Worm (Caenorhabditis elegans): ENCODE results near the gene srw-29.

srw-29 gene

ce11 chrV:16407663-16408062 is 16.7 kb downstream of the srw-29 start, which contains the start of gene F26D2.3:
TSS of gene F26D2.3 (plus strand) at chrV:16407963.
- TF ChIP-seq F13C5.2 (tag; optimal IDR thresholded peaks at IDR 0.05), result no peak
- no peak for TF ChIP-seq hmg-4 (GFP tag; optimal IDR thresholded peaks at IDR 0.05)
- no peak for TF ChIP-seq ama-1 (optimal IDR thresholded peaks at IDR 0.05)
- no peak for TF ChIP-seq scrt-1 (GFP tag; IDR thresholded peaks at IDR 0.05)
- TF ChIP-seq B0310.2 (tag; optimal IDR thresholded peaks at IDR 0.05), result no peak

- TF ChIP-seq ets-7 (tag; optimal IDR thresholded peaks at IDR 0.05) (no peak), hmg-4 (GFP tag; optimal IDR thresholded peaks at IDR 0.05) (no peak), sea-1 (GFP tag; conservative IDR thresholded peaks at IDR 0.05) (no peak), tra-4 (tag; optimal IDR thresholded peaks at IDR 0.05) (no peak), scrt-1 (GFP tag; IDR thresholded peaks at IDR 0.05) (no peak), tbx-11 (GFP tag; IDR thresholded peaks at IDR 0.05) (no peak), F13C5.2 (tag; optimal IDR thresholded peaks at IDR 0.05) (no peak), flt-1 (GFP tag; IDR thresholded peaks at IDR 0.05) (no peak), ceh-13 (GFP tag; optimal IDR thresholded peaks at IDR 0.05) (no peak), ama-1 (optimal IDR thresholded peaks at IDR 0.05) (no peak), hnd-1 (tag; optimal IDR thresholded peaks at IDR 0.05) (no peak), aly-1 (tag; optimal IDR thresholded peaks at IDR 0.05) (no peak), tbx-37 (GFP tag; conservative IDR thresholded peaks at IDR 0.05) (no peak), B0310.2 (tag; optimal IDR thresholded peaks at IDR 0.05) (no peak)
These were observed 18.0 kb downstream of the srw-29 start for ce11 chrV:16406357-16406756.

ce11 chrV:16405366-16405765 is 19.0 kb downstream of the srw-29 start:
- TF ChIP-seq tra-4 (tag; optimal IDR thresholded peaks at IDR 0.05) (no peak), tbx-37 (GFP tag; conservative IDR thresholded peaks at IDR 0.05) (no peak), flt-1 (GFP tag; IDR thresholded peaks at IDR 0.05) (no peak), B0310.2 (tag; optimal IDR thresholded peaks at IDR 0.05) (no peak), F13C5.2 (tag; optimal IDR thresholded peaks at IDR 0.05) (no peak), ets-7 (tag; optimal IDR thresholded peaks at IDR 0.05) (no peak), scrt-1 (GFP tag; IDR thresholded peaks at IDR 0.05) (no peak), ceh-36 (tag; optimal IDR thresholded peaks at IDR 0.05) (no peak), aly-1 (tag; optimal IDR thresholded peaks at IDR 0.05) (no peak), ama-1 (optimal IDR thresholded peaks at IDR 0.05) (no peak), hmg-4 (GFP tag; optimal IDR thresholded peaks at IDR 0.05) (no peak), pes-1 (GFP tag; IDR thresholded peaks at IDR 0.05) (no peak)

ce11 chrV:16403974-16404373 is 20.4 kb downstream of the srw-29 start, which contains the start of gene syp-1:
TSS of gene syp-1 (plus strand) at chrV:16404274.
- TF ChIP-seq ama-1 (optimal IDR thresholded peaks at IDR 0.05) (no peak), B0310.2 (tag; optimal IDR thresholded peaks at IDR 0.05) (no peak)

- TF ChIP-seq tra-4 (tag; optimal IDR thresholded peaks at IDR 0.05) (no peak), tbx-37 (GFP tag; conservative IDR thresholded peaks at IDR 0.05) (peak; percentile 84), tbx-11 (GFP tag; IDR thresholded peaks at IDR 0.05) (no peak), aly-1 (tag; optimal IDR thresholded peaks at IDR 0.05) (no peak), scrt-1 (GFP tag; IDR thresholded peaks at IDR 0.05) (no peak), ceh-36 (tag; optimal IDR thresholded peaks at IDR 0.05) (no peak), F13C5.2 (tag; optimal IDR thresholded peaks at IDR 0.05) (no peak), ceh-13 (GFP tag; optimal IDR thresholded peaks at IDR 0.05) (no peak), sea-1 (GFP tag; conservative IDR thresholded peaks at IDR 0.05) (no peak), pes-1 (GFP tag; IDR thresholded peaks at IDR 0.05) (peak; percentile 64), flt-1 (GFP tag; IDR thresholded peaks at IDR 0.05) (no peak), ama-1 (optimal IDR thresholded peaks at IDR 0.05) (no peak), hmbx-1 (tag; optimal IDR thresholded peaks at IDR 0.05) (no peak), ets-7 (tag; optimal IDR thresholded peaks at IDR 0.05) (no peak), hmg-4 (GFP tag; optimal IDR thresholded peaks at IDR 0.05) (peak; percentile 19), hnd-1 (tag; optimal IDR thresholded peaks at IDR 0.05) (no peak), B0310.2 (tag; optimal IDR thresholded peaks at IDR 0.05) (no peak)
These were observed 22.8 kb downstream of the srw-29 start, which contains the start of gene F13A7.14 for ce11 chrV:16401519-16401918. TSS of gene F13A7.14 (plus strand) at chrV:16401891.

- TF ChIP-seq flt-1 (GFP tag; IDR thresholded peaks at IDR 0.05) (no peak), tbx-37 (GFP tag; conservative IDR thresholded peaks at IDR 0.05) (no peak)
These were observed 24.9 kb downstream of the srw-29 start, which contains the start of gene sre-36 for ce11 chrV:16399388-16399787. TSS of gene sre-36 (plus strand) at chrV:16399688.

- TF ChIP-seq ceh-13 (GFP tag; optimal IDR thresholded peaks at IDR 0.05) (no peak), tra-4 (tag; optimal IDR thresholded peaks at IDR 0.05) (no peak), flt-1 (GFP tag; IDR thresholded peaks at IDR 0.05) (no peak), ama-1 (optimal IDR thresholded peaks at IDR 0.05) (no peak), sea-1 (GFP tag; conservative IDR thresholded peaks at IDR 0.05) (no peak), hmg-4 (GFP tag; optimal IDR thresholded peaks at IDR 0.05) (no peak), B0310.2 (tag; optimal IDR thresholded peaks at IDR 0.05) (no peak), pes-1 (GFP tag; IDR thresholded peaks at IDR 0.05) (no peak)
These were observed 28.6 kb downstream of the srw-29 start, which contains the start of gene F13A7.12 for ce11 chrV:16395739-16396138. TSS of gene F13A7.12 (plus strand) at chrV:16396039.

- TF ChIP-seq aly-1 (tag; optimal IDR thresholded peaks at IDR 0.05) (no peak), ceh-36 (tag; optimal IDR thresholded peaks at IDR 0.05) (no peak), F13C5.2 (tag; optimal IDR thresholded peaks at IDR 0.05) (no peak), hmg-4 (GFP tag; optimal IDR thresholded peaks at IDR 0.05) (no peak), hmbx-1 (tag; optimal IDR thresholded peaks at IDR 0.05) (no peak), pes-1 (GFP tag; IDR thresholded peaks at IDR 0.05) (no peak), flt-1 (GFP tag; IDR thresholded peaks at IDR 0.05) (no peak), ets-7 (tag; optimal IDR thresholded peaks at IDR 0.05) (no peak), sea-1 (GFP tag; conservative IDR thresholded peaks at IDR 0.05) (no peak), hnd-1 (tag; optimal IDR thresholded peaks at IDR 0.05) (no peak), ceh-13 (GFP tag; optimal IDR thresholded peaks at IDR 0.05) (no peak), tbx-37 (GFP tag; conservative IDR thresholded peaks at IDR 0.05) (no peak), tbx-11 (GFP tag; IDR thresholded peaks at IDR 0.05) (no peak), ama-1 (optimal IDR thresholded peaks at IDR 0.05) (no peak), B0310.2 (tag; optimal IDR thresholded peaks at IDR 0.05) (no peak), tra-4 (tag; optimal IDR thresholded peaks at IDR 0.05) (no peak), scrt-1 (GFP tag; IDR thresholded peaks at IDR 0.05) (no peak)
These were observed 29.2 kb downstream of the srw-29 start, which contains the start of gene F13A7.11 for ce11 chrV:16395131-16395530. TSS of gene F13A7.11 (minus strand) at chrV:16395304.

Measured in whole organism, early embryonic.